Worm (Caenorhabditis elegans): ENCODE results near the gene clec-190.
A peak's percentile ranks its signal among the peaks of the same experiment; 100 is the strongest.

Gene clec-190

DNA sequence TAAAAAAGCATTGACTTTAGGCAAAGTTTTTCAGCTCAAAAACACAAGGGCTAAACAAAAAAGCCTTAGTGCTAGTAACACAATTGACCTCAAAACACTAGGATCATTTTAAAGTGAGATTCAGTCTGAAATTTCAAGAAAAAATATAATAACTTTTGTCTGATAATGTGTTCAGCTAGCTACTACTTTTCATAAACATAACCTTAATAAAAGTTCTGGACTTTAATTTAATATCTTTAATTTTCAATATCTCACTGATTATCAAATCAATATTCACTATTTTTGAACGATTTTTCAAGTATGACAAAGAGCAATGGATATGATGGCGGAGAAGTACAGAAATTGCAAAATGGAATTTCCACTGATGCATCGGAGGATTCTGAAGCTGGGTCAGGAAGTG, 11.6 kb downstream of the clec-190 start, which contains the start of gene M199.135:
TSS of gene M199.135 (plus strand) at position 301 of the 400 bp plus-strand sequence.
- no peak for TF ChIP-seq nhr-2 (tag; optimal IDR thresholded peaks at IDR 0.05)
- no peak for TF ChIP-seq elt-1 (tag; optimal IDR thresholded peaks at IDR 0.05; ENCODE audit: borderline replicate concordance, insufficient read depth)
- no peak for TF ChIP-seq ztf-11 (tag; optimal IDR thresholded peaks at IDR 0.05)
- no peak for TF ChIP-seq unc-39 (tag; optimal IDR thresholded peaks at IDR 0.05)
- TF ChIP-seq snpc-4 (tag; optimal IDR thresholded peaks at IDR 0.05) = no peak
- TF ChIP-seq mep-1 (tag; optimal IDR thresholded peaks at IDR 0.05) = no peak
- no peak for TF ChIP-seq ham-2 (GFP tag; optimal IDR thresholded peaks at IDR 0.05)
- TF ChIP-seq ceh-83 (GFP tag; optimal IDR thresholded peaks at IDR 0.05) = no peak
- TF ChIP-seq hlh-1 (tag; optimal IDR thresholded peaks at IDR 0.05) = no peak
- no peak for TF ChIP-seq sem-2 (GFP tag; optimal IDR thresholded peaks at IDR 0.05)
- no peak for TF ChIP-seq unc-120 (tag; optimal IDR thresholded peaks at IDR 0.05; ENCODE audit: poor library complexity, severe bottlenecking)
- no peak for TF ChIP-seq cnd-1 (tag; optimal IDR thresholded peaks at IDR 0.05)
- no peak for TF ChIP-seq blmp-1 (tag; optimal IDR thresholded peaks at IDR 0.05)
- TF ChIP-seq zip-8 (tag; optimal IDR thresholded peaks at IDR 0.05) = no peak
- no peak for TF ChIP-seq mab-5 (tag; optimal IDR thresholded peaks at IDR 0.05)
- TF ChIP-seq ceh-43 (GFP tag; optimal IDR thresholded peaks at IDR 0.05) = no peak
- TF ChIP-seq nhr-28 (tag; optimal IDR thresholded peaks at IDR 0.05) = no peak

DNA sequence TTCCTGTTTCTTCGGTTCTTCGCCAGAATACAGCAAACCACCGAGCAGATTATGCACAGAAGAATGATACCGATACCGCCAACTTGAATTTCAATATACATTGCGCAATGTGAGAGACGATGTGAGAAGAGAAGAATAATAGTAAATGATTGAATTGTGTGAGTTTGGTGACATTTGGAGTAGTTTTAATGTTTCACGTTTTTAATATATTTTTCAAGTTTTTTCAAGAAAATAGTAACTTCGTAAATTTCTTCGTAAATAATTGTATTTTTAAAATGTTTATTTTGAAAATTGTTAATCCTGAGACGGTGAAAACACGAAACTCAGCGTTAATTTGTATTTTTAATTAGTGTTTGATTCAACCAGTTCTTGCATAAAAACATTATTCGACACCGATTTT, 12.8 kb downstream of the clec-190 start, which contains the start of gene M199.134:
TSS of gene M199.134 (minus strand) at position 101 of the 400 bp plus-strand sequence.
- TF ChIP-seq mls-2 (tag; optimal IDR thresholded peaks at IDR 0.05) (no peak), nhr-76 (tag; optimal IDR thresholded peaks at IDR 0.05) (no peak), M03D4.4 (tag; optimal IDR thresholded peaks at IDR 0.05) (no peak), lsy-2 (tag; optimal IDR thresholded peaks at IDR 0.05) (no peak), unc-62 (GFP tag; optimal IDR thresholded peaks at IDR 0.05) (no peak), elt-1 (tag; optimal IDR thresholded peaks at IDR 0.05; ENCODE audit: borderline replicate concordance, insufficient read depth) (no peak), ceh-39 (tag; optimal IDR thresholded peaks at IDR 0.05) (no peak), ceh-83 (GFP tag; optimal IDR thresholded peaks at IDR 0.05) (no peak), ces-1 (GFP tag; optimal IDR thresholded peaks at IDR 0.05) (no peak), sptf-1 (tag; optimal IDR thresholded peaks at IDR 0.05) (no peak), mep-1 (tag; optimal IDR thresholded peaks at IDR 0.05) (no peak), nhr-2 (tag; optimal IDR thresholded peaks at IDR 0.05) (no peak), flh-1 (GFP tag; optimal IDR thresholded peaks at IDR 0.05) (no peak), tbx-8 (GFP tag; optimal IDR thresholded peaks at IDR 0.05) (no peak), nhr-28 (tag; optimal IDR thresholded peaks at IDR 0.05) (no peak), ceh-43 (GFP tag; optimal IDR thresholded peaks at IDR 0.05) (no peak), nhr-237 (tag; optimal IDR thresholded peaks at IDR 0.05) (no peak)

DNA sequence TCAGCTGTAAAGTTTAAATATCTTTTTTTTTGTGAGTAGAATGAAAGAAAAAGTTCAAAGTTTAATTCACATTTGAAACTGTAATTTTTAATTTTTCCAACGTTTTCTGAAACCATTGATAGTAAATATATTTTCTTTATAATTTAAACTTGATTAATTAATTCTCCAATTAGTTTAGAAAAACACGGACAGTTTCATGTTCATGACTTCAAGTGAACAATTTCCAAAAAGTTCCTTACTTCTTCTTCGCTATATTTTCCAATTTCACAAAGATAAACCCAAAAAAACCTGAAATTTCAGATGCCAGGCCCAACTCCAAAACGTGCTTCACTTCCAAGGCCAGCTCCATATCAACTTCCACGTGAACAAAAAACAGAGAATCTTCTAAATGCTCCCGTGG, 17.4 kb downstream of the clec-190 start, which contains the start of gene M199.2:
TSS of gene M199.2 (plus strand) at position 301 of the 400 bp plus-strand sequence.
- TF ChIP-seq lin-32 (GFP tag; optimal IDR thresholded peaks at IDR 0.05) = no peak
- no peak for TF ChIP-seq ceh-39 (tag; optimal IDR thresholded peaks at IDR 0.05)
- no peak for TF ChIP-seq unc-120 (tag; optimal IDR thresholded peaks at IDR 0.05; ENCODE audit: poor library complexity, severe bottlenecking)
- no peak for TF ChIP-seq elt-3 (tag; optimal IDR thresholded peaks at IDR 0.05)
- no peak for TF ChIP-seq sptf-1 (tag; optimal IDR thresholded peaks at IDR 0.05)
- no peak for TF ChIP-seq zip-8 (tag; optimal IDR thresholded peaks at IDR 0.05)
- TF ChIP-seq ces-1 (GFP tag; optimal IDR thresholded peaks at IDR 0.05) = no peak
- no peak for TF ChIP-seq snpc-4 (tag; optimal IDR thresholded peaks at IDR 0.05)
- no peak for TF ChIP-seq flh-1 (GFP tag; optimal IDR thresholded peaks at IDR 0.05)
- TF ChIP-seq nhr-76 (tag; optimal IDR thresholded peaks at IDR 0.05) = no peak
- TF ChIP-seq sem-2 (GFP tag; optimal IDR thresholded peaks at IDR 0.05) = no peak
- TF ChIP-seq mls-2 (tag; optimal IDR thresholded peaks at IDR 0.05) = no peak

DNA sequence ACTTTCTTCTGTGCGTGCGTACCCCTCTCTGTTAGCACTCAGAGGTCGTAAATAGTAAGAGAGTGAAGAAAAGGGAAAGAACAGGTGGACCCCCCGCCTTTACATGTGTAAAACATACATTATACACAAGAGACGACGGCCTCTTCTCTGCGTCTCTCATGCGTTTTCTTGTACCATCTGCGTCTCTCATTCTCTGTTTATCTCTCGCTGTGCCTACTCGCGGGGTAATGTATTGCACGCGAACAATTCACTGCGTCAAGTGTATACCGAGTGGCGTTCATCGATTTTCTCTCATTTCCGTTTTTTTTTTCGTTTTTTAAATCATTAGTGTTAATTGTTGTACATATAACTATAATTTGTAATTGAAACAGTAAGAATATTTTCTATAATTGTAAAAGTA, 18.7 kb downstream of the clec-190 start:
- TF ChIP-seq lin-13 (tag; optimal IDR thresholded peaks at IDR 0.05) (peak; percentile 44), hlh-1 (tag; optimal IDR thresholded peaks at IDR 0.05) (peak; percentile 50), ces-1 (GFP tag; optimal IDR thresholded peaks at IDR 0.05) (no peak)

DNA sequence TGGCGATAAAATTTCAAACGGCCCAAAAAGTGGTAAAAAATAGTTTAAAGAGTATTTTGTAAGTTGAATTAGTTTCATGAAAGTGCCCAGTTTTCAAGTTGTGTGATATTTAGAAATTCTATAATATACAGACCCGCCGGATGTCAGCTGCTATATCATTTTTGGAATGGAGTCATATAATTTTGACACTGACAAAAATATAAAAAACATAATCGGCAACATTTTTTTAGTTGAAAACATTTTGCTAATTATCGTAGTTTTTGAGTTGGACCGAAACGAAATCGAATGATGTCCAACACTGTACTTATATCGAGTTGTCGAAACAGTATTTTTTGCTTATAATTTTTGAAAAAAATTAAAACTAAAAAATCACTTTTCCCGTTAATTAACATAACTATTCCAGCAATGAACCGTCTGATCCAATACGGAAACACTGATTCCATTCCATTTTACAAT, 22.7 kb downstream of the clec-190 start, which contains the start of gene srt-44:
TSS of gene srt-44 (plus strand) at position 406 of the 456 bp plus-strand sequence.
- TF ChIP-seq mep-1 (tag; optimal IDR thresholded peaks at IDR 0.05) = no peak
- TF ChIP-seq nhr-76 (tag; optimal IDR thresholded peaks at IDR 0.05) = no peak
- no peak for TF ChIP-seq zip-8 (tag; optimal IDR thresholded peaks at IDR 0.05)
- no peak for TF ChIP-seq pha-4 (tag; optimal IDR thresholded peaks at IDR 0.05)
- TF ChIP-seq tbx-8 (GFP tag; optimal IDR thresholded peaks at IDR 0.05) = no peak
- no peak for TF ChIP-seq ceh-43 (GFP tag; optimal IDR thresholded peaks at IDR 0.05)
- TF ChIP-seq M03D4.4 (tag; optimal IDR thresholded peaks at IDR 0.05) = no peak
- TF ChIP-seq mls-2 (tag; optimal IDR thresholded peaks at IDR 0.05) = no peak
- no peak for TF ChIP-seq sem-2 (GFP tag; optimal IDR thresholded peaks at IDR 0.05)
- no peak for TF ChIP-seq ham-2 (GFP tag; optimal IDR thresholded peaks at IDR 0.05)
- no peak for TF ChIP-seq cnd-1 (tag; optimal IDR thresholded peaks at IDR 0.05)
- TF ChIP-seq mab-5 (tag; optimal IDR thresholded peaks at IDR 0.05) = no peak
- TF ChIP-seq lsy-2 (tag; optimal IDR thresholded peaks at IDR 0.05) = no peak
- TF ChIP-seq blmp-1 (tag; optimal IDR thresholded peaks at IDR 0.05) = no peak

Measured in whole organism, mixed stage, embryonic.